Worm (Caenorhabditis elegans): ENCODE data around the gene str-187.

DNA sequence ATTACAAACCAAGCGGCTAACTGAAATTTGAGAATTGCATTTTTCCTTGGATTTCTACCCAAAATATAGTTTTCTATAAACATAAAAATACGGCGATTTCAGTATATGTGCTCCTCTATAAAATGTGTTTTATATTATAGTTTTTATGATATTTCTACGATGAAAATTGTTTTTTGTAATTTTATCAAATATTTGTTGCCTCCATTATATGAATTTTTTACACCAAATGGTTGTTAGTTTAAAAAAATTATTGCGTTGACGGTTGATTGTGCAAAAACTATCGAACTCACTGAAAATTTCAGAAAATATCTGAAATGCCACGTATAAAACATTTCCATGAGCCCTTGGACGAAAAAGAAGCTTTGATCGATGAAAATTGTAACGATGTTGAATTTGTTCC, 42.8 kb downstream of the str-187 start, which contains the start of gene T28F3.9:
- TF ChIP-seq ama-1 (optimal IDR thresholded peaks at IDR 0.05) (no peak), nhr-129 (tag; optimal IDR thresholded peaks at IDR 0.05) (no peak), dmd-4 (tag; optimal IDR thresholded peaks at IDR 0.05) (no peak), nhr-11 (tag; optimal IDR thresholded peaks at IDR 0.05) (no peak), zag-1 (tag; optimal IDR thresholded peaks at IDR 0.05) (no peak), lin-39 (tag; optimal IDR thresholded peaks at IDR 0.05) (no peak), nhr-237 (tag; optimal IDR thresholded peaks at IDR 0.05) (no peak), ceh-16 (tag; optimal IDR thresholded peaks at IDR 0.05) (no peak), lsy-2 (tag; optimal IDR thresholded peaks at IDR 0.05) (no peak), ztf-4 (tag; optimal IDR thresholded peaks at IDR 0.05) (no peak)
